Fruit fly (Drosophila melanogaster) whole organism, wandering third instar larva: Measurements from ENCODE around the gene SF2.

Experiments
- Abd-B ChIP-seq: fragments of >200 bp; optimal IDR thresholded peaks from 2 replicates; lab custom pipeline; 2017; ENCODE audit warnings: missing biosample characterization, missing genetic modification characterization
- Hnf4 ChIP-seq: fragments of 200-800 bp; sonication (Bioruptor generic); optimal IDR thresholded peaks from 2 replicates; lab custom pipeline; 2016; ENCODE audit warnings: missing biosample characterization, mild to moderate bottlenecking, missing genetic modification characterization
- Hr83 ChIP-seq: fragments of 200-300 bp; sonication (Bioruptor generic); optimal IDR thresholded peaks from 2 replicates; lab custom pipeline; 2016; ENCODE audit warnings: missing biosample characterization, mild to moderate bottlenecking, missing genetic modification characterization, moderate library complexity; ENCODE audit not compliant: poor library complexity, severe bottlenecking
- Mio ChIP-seq: sonication (Bioruptor generic); optimal IDR thresholded peaks from 2 replicates; lab custom pipeline; 2016; ENCODE audit warnings: missing biosample characterization, missing genetic modification characterization
- Myc ChIP-seq: fragments of >200 bp; optimal IDR thresholded peaks from 2 replicates; lab custom pipeline; 2017
- ey ChIP-seq: fragments of 200-800 bp; sonication (Bioruptor generic); optimal IDR thresholded peaks from 2 replicates; lab custom pipeline; 2016; ENCODE audit warnings: missing biosample characterization, missing genetic modification characterization
- h ChIP-seq: fragments of 200-800 bp; sonication (Bioruptor generic); optimal IDR thresholded peaks from 3 replicates; lab custom pipeline; 2016; ENCODE audit warnings: missing biosample characterization, mild to moderate bottlenecking, missing genetic modification characterization
- pan ChIP-seq: fragments of >200 bp; optimal IDR thresholded peaks from 2 replicates; lab custom pipeline; 2017
- rgr ChIP-seq: fragments of 200-800 bp; sonication (Bioruptor generic); optimal IDR thresholded peaks from 3 replicates; lab custom pipeline; 2016; ENCODE audit warnings: missing biosample characterization, mild to moderate bottlenecking, missing genetic modification characterization

dm6 chr3R:16340610-16341009 is 1.2 kb downstream of the SF2 start:
- no peak for TF ChIP-seq ey
- no peak for TF ChIP-seq Abd-B (GFP tag; lab: Kevin White, UChicago)
- TF ChIP-seq h: no peak
- TF ChIP-seq Myc (lab: Kevin White, UChicago): no peak
- TF ChIP-seq Hnf4 (GFP tag; lab: Kevin White, UChicago): no peak
- TF ChIP-seq Mio (GFP tag; lab: Kevin White, UChicago): no peak
- TF ChIP-seq rgr (GFP tag; lab: Kevin White, UChicago): no peak
- no peak for TF ChIP-seq Hr83 (GFP tag; lab: Kevin White, UChicago)
- no peak for TF ChIP-seq pan (lab: Kevin White, UChicago)
